Worm (Caenorhabditis elegans) whole organism, young adult: Measurements from ENCODE around the gene clh-1.

ENCODE experiments used
- B0261.1 ChIP-seq: sonication (generic microtip); optimal IDR thresholded peaks from 2 replicates; lab custom pipeline; 2016; ENCODE audit warnings: mild to moderate bottlenecking, missing genetic modification characterization, moderate library complexity, missing compliant biosample characterization
- D2030.7 ChIP-seq: fragments of 200-800 bp; sonication (Bioruptor generic); IDR thresholded peaks from 2 replicates; pipeline ENCODE4 v1.3.6; 2022; ENCODE audit warnings: missing genetic modification reagents, missing genetic modification characterization, missing compliant biosample characterization
- F22D6.2 ChIP-seq: sonication (generic microtip); optimal IDR thresholded peaks from 2 replicates; lab custom pipeline; 2016; ENCODE audit warnings: mild to moderate bottlenecking, missing genetic modification characterization, missing compliant biosample characterization
- F37B4.10 ChIP-seq: fragments of 200-800 bp; sonication (Bioruptor generic); IDR thresholded peaks from 2 replicates; pipeline ENCODE4 v1.3.6; 2022; ENCODE audit warnings: missing genetic modification characterization, missing compliant biosample characterization
- F39B2.1 ChIP-seq: fragments of 200-800 bp; sonication (Bioruptor generic); IDR thresholded peaks from 2 replicates; pipeline ENCODE4 v1.3.6; 2022; ENCODE audit warnings: missing genetic modification reagents, missing genetic modification characterization, missing compliant biosample characterization
- F52B5.7 ChIP-seq: sonication (generic microtip); optimal IDR thresholded peaks from 2 replicates; lab custom pipeline; 2016; ENCODE audit warnings: mild to moderate bottlenecking, missing genetic modification characterization, missing compliant biosample characterization
- F57C9.4 ChIP-seq: sonication (generic microtip); optimal IDR thresholded peaks from 2 replicates; lab custom pipeline; 2017; ENCODE audit warnings: mild to moderate bottlenecking, missing genetic modification characterization, missing compliant biosample characterization
- Y56A3A.18 ChIP-seq: fragments of 200-800 bp; sonication (Bioruptor generic); IDR thresholded peaks from 2 replicates; pipeline ENCODE4 v1.3.6; 2022; ENCODE audit warnings: missing genetic modification reagents, missing genetic modification characterization, missing compliant biosample characterization
- ZK185.1 ChIP-seq: sonication (generic microtip); optimal IDR thresholded peaks from 2 replicates; lab custom pipeline; 2016; ENCODE audit warnings: mild to moderate bottlenecking, missing genetic modification characterization, missing compliant biosample characterization; ENCODE audit not compliant: poor library complexity, severe bottlenecking
- ama-1 ChIP-seq, 3 experiments: fragments of 150-350 bp in 1 of 3; sonication (generic microtip) in 2 of 3; optimal IDR thresholded peaks; 2 replicates each; lab custom pipeline; 2014 to 2018; ENCODE audit warnings: missing biosample characterization in 2 of 3, missing genetic modification characterization in 2 of 3, missing genetic modification reagents in 2 of 3
- aptf-3 ChIP-seq: fragments of 200-800 bp; sonication (Bioruptor generic); IDR thresholded peaks from 2 replicates; pipeline ENCODE4 v1.3.6; 2022; ENCODE audit warnings: missing genetic modification characterization, missing compliant biosample characterization
- atf-7 ChIP-seq: sonication (generic microtip); optimal IDR thresholded peaks from 2 replicates; lab custom pipeline; 2017; ENCODE audit warnings: mild to moderate bottlenecking, missing genetic modification characterization, missing compliant biosample characterization
- athp-1 ChIP-seq: sonication (generic microtip); optimal IDR thresholded peaks from 2 replicates; lab custom pipeline; 2017; ENCODE audit warnings: mild to moderate bottlenecking, missing genetic modification characterization, missing compliant biosample characterization
- attf-5 ChIP-seq: fragments of 200-800 bp; sonication (Bioruptor generic); optimal IDR thresholded peaks from 2 replicates; lab custom pipeline; 2018; ENCODE audit warnings: mild to moderate bottlenecking, missing genetic modification characterization, missing compliant biosample characterization
- cebp-1 ChIP-seq, 2 experiments: fragments of 200-800 bp in 1 of 2; sonication (Bioruptor generic) in 1 of 2; sonication (generic microtip) in 1 of 2; IDR thresholded peaks in 1 of 2; optimal IDR thresholded peaks in 1 of 2; 2 replicates each; pipeline versions ENCODE4 v1.3.6 to Lab custom; 2017 to 2022; ENCODE audit warnings: missing compliant biosample characterization in 2 of 2, missing genetic modification characterization in 2 of 2, mild to moderate bottlenecking in 1 of 2, missing genetic modification reagents in 1 of 2, moderate library complexity in 1 of 2
- die-1 ChIP-seq: sonication (generic microtip); optimal IDR thresholded peaks from 2 replicates; lab custom pipeline; 2016; ENCODE audit warnings: missing genotype, mild to moderate bottlenecking, missing genetic modification characterization, missing compliant biosample characterization
- ekl-4 ChIP-seq: fragments of 200-800 bp; sonication (Bioruptor generic); IDR thresholded peaks from 2 replicates; pipeline ENCODE4 v1.3.6; 2022; ENCODE audit warnings: missing genetic modification reagents, missing genetic modification characterization, missing compliant biosample characterization
- ets-4 ChIP-seq: fragments of 200-800 bp; sonication (Bioruptor generic); optimal IDR thresholded peaks from 2 replicates; lab custom pipeline; 2018; ENCODE audit warnings: mild to moderate bottlenecking, missing genetic modification characterization, missing compliant biosample characterization
- fkh-3 ChIP-seq: sonication (generic microtip); optimal IDR thresholded peaks from 2 replicates; lab custom pipeline; 2016; ENCODE audit warnings: mild to moderate bottlenecking, missing genetic modification characterization, missing compliant biosample characterization
- him-1 ChIP-seq: sonication (generic microtip); optimal IDR thresholded peaks from 2 replicates; lab custom pipeline; 2016; ENCODE audit warnings: missing genotype, missing genetic modification reagents, missing genetic modification characterization, missing compliant biosample characterization
- hsf-1 ChIP-seq: fragments of 200-800 bp; sonication (Bioruptor generic); IDR thresholded peaks from 2 replicates; pipeline ENCODE4 v1.3.6; 2022; ENCODE audit warnings: missing genetic modification reagents, missing genetic modification characterization, missing compliant biosample characterization
- lin-26 ChIP-seq: fragments of 200-800 bp; sonication (Bioruptor generic); IDR thresholded peaks from 2 replicates; pipeline ENCODE4 v1.3.6; 2022; ENCODE audit warnings: missing genetic modification reagents, missing genetic modification characterization, missing compliant biosample characterization
- lin-40 ChIP-seq: sonication (generic microtip); optimal IDR thresholded peaks from 2 replicates; lab custom pipeline; 2016; ENCODE audit warnings: missing genetic modification characterization, mild to moderate bottlenecking, missing compliant biosample characterization, missing genotype, missing genetic modification reagents
- lsy-27 ChIP-seq: sonication (generic microtip); optimal IDR thresholded peaks from 2 replicates; lab custom pipeline; 2017; ENCODE audit warnings: missing genetic modification characterization, mild to moderate bottlenecking, missing compliant biosample characterization, antibody characterized with exemption, missing genotype, borderline replicate concordance; ENCODE audit not compliant: insufficient read depth
- madf-10 ChIP-seq: sonication (generic microtip); optimal IDR thresholded peaks from 2 replicates; lab custom pipeline; 2016; ENCODE audit warnings: mild to moderate bottlenecking, missing genetic modification characterization, missing compliant biosample characterization
- madf-8 ChIP-seq: fragments of 200-800 bp; sonication (Bioruptor generic); conservative IDR thresholded peaks from 2 replicates; pipeline ENCODE4 v1.3.6; 2022; ENCODE audit warnings: missing genetic modification reagents, missing genetic modification characterization, missing compliant biosample characterization
- mcd-1 ChIP-seq: fragments of 200-800 bp; sonication (Bioruptor generic); IDR thresholded peaks from 2 replicates; pipeline ENCODE4 v1.3.6; 2022; ENCODE audit warnings: missing genetic modification reagents, missing genetic modification characterization, missing compliant biosample characterization
- mes-4 ChIP-seq: sonication (generic microtip); optimal IDR thresholded peaks from 2 replicates; lab custom pipeline; 2016; ENCODE audit warnings: missing genotype, missing genetic modification characterization, missing compliant biosample characterization
- nfyb-1 ChIP-seq: fragments of 200-800 bp; sonication (Bioruptor generic); IDR thresholded peaks from 2 replicates; pipeline ENCODE4 v1.3.6; 2022; ENCODE audit warnings: missing genetic modification reagents, missing genetic modification characterization, missing compliant biosample characterization
- nhr-179 ChIP-seq: sonication (generic microtip); optimal IDR thresholded peaks from 2 replicates; lab custom pipeline; 2016; ENCODE audit warnings: mild to moderate bottlenecking, missing genetic modification characterization, missing compliant biosample characterization
- nhr-27 ChIP-seq: fragments of 200-800 bp; sonication (Bioruptor generic); optimal IDR thresholded peaks from 2 replicates; lab custom pipeline; 2018; ENCODE audit warnings: mild to moderate bottlenecking, missing genetic modification characterization, moderate library complexity, missing compliant biosample characterization
- nhr-80 ChIP-seq: sonication (generic microtip); optimal IDR thresholded peaks from 2 replicates; lab custom pipeline; 2016; ENCODE audit warnings: missing genetic modification characterization, missing compliant biosample characterization
- pbrm-1 ChIP-seq: fragments of 200-800 bp; sonication (Bioruptor generic); IDR thresholded peaks from 2 replicates; pipeline ENCODE4 v1.3.6; 2022; ENCODE audit warnings: missing genetic modification reagents, missing genetic modification characterization, missing compliant biosample characterization
- pha-4 ChIP-seq: fragments of 150-350 bp; sonication (generic microtip); optimal IDR thresholded peaks from 2 replicates; lab custom pipeline; 2014; ENCODE audit warnings: missing biosample characterization, missing genetic modification reagents, missing genetic modification characterization
- rec-8 ChIP-seq, 2 experiments: sonication (generic microtip); optimal IDR thresholded peaks; 2 replicates each; lab custom pipeline; 2016; ENCODE audit warnings: mild to moderate bottlenecking in 2 of 2, missing genetic modification characterization in 2 of 2, missing genetic modification reagents in 2 of 2, missing genotype in 2 of 2, missing biosample characterization in 1 of 2, missing compliant biosample characterization in 1 of 2, moderate library complexity in 1 of 2
- sea-2 ChIP-seq: fragments of 200-800 bp; sonication (Bioruptor generic); IDR thresholded peaks from 2 replicates; pipeline ENCODE4 v1.3.6; 2022; ENCODE audit warnings: missing genetic modification characterization, missing compliant biosample characterization
- snpc-1.1 ChIP-seq: sonication (generic microtip); optimal IDR thresholded peaks from 2 replicates; lab custom pipeline; 2017; ENCODE audit warnings: missing genetic modification characterization, mild to moderate bottlenecking, missing compliant biosample characterization, antibody characterized with exemption, moderate library complexity, missing genotype, missing genetic modification reagents; ENCODE audit not compliant: insufficient read depth
- snpc-4 ChIP-seq, 5 experiments: fragments of 150-350 bp in 1 of 5; sonication (generic microtip) in 4 of 5; optimal IDR thresholded peaks; 2 replicates each; lab custom pipeline; 2014 to 2018; ENCODE audit warnings: missing genetic modification characterization in 5 of 5, missing biosample characterization in 3 of 5, antibody characterized with exemption in 2 of 5, mild to moderate bottlenecking in 2 of 5, missing compliant biosample characterization in 2 of 5, missing genotype in 2 of 5, moderate library complexity in 2 of 5, missing genetic modification reagents in 1 of 5
- somi-1 ChIP-seq: fragments of 200-800 bp; sonication (Bioruptor generic); optimal IDR thresholded peaks from 2 replicates; lab custom pipeline; 2018; ENCODE audit warnings: mild to moderate bottlenecking, missing genetic modification characterization, missing compliant biosample characterization
- tlf-1 ChIP-seq: fragments of 200-800 bp; sonication (Bioruptor generic); optimal IDR thresholded peaks from 2 replicates; lab custom pipeline; 2018; ENCODE audit warnings: mild to moderate bottlenecking, missing genetic modification characterization, missing compliant biosample characterization
- unc-130 ChIP-seq: sonication (generic microtip); optimal IDR thresholded peaks from 2 replicates; lab custom pipeline; 2016; ENCODE audit warnings: missing genetic modification reagents, missing genetic modification characterization, missing compliant biosample characterization
- zfh-2 ChIP-seq: fragments of 200-800 bp; sonication (Bioruptor generic); conservative IDR thresholded peaks from 2 replicates; pipeline ENCODE4 v1.3.6; 2022; ENCODE audit warnings: missing genetic modification reagents, missing genetic modification characterization, missing compliant biosample characterization
- zim-3 ChIP-seq: sonication (generic microtip); optimal IDR thresholded peaks from 2 replicates; lab custom pipeline; 2017; ENCODE audit warnings: mild to moderate bottlenecking, missing genetic modification characterization, moderate library complexity, missing compliant biosample characterization
- ztf-26 ChIP-seq: sonication (generic microtip); optimal IDR thresholded peaks from 2 replicates; lab custom pipeline; 2017; ENCODE audit warnings: missing genetic modification characterization, missing compliant biosample characterization
- ztf-28 ChIP-seq: fragments of 200-800 bp; sonication (Bioruptor generic); IDR thresholded peaks from 2 replicates; pipeline ENCODE4 v1.3.6; 2022; ENCODE audit warnings: missing genetic modification reagents, missing genetic modification characterization, missing compliant biosample characterization

Gene clh-1

ce11 chrII:11841653-11842052 lies 14.6 kb downstream of the clh-1 start:
- TF ChIP-seq lin-26 (GFP tag; lab: Robert Waterston, UW) (0 out of 2 replicates have a peak, but pooled peaks have one; percentile 38), nfyb-1 (no peak), F39B2.1 (GFP tag; lab: Robert Waterston, UW) (no peak), aptf-3 (GFP tag; lab: Robert Waterston, UW) (no peak), ekl-4 (GFP tag; lab: Robert Waterston, UW) (no peak), nhr-80 (tag; lab: Kevin White, UChicago) (no peak), sea-2 (GFP tag; lab: Robert Waterston, UW) (no peak), tlf-1 (GFP tag; lab: Kevin White, UChicago) (no peak), atf-7 (peak; percentile 50), F52B5.7 (tag; lab: Kevin White, UChicago) (no peak), ama-1 (optimal IDR thresholded peaks at IDR 0.05; lab: Kevin White, UChicago) (no peak), ama-1 (GFP tag; optimal IDR thresholded peaks at IDR 0.05; lab: Kevin White, UChicago) (no peak), snpc-4 (GFP tag; optimal IDR thresholded peaks at IDR 0.05; lab: Kevin White, UChicago) (no peak), snpc-4 (tag; optimal IDR thresholded peaks at IDR 0.05; lab: Kevin White, UChicago) (peak; percentile 23 to 87 (median 78)), D2030.7 (no peak), F22D6.2 (no peak), B0261.1 (no peak), hsf-1 (GFP tag; lab: Robert Waterston, UW) (no peak), attf-5 (GFP tag; lab: Kevin White, UChicago) (no peak), mes-4 (no peak), pbrm-1 (GFP tag; lab: Robert Waterston, UW) (no peak), Y56A3A.18 (GFP tag; lab: Robert Waterston, UW) (no peak), ZK185.1 (tag; lab: Kevin White, UChicago) (no peak), madf-10 (tag; lab: Kevin White, UChicago) (no peak), F37B4.10 (GFP tag; lab: Robert Waterston, UW) (no peak), zim-3 (tag; lab: Kevin White, UChicago) (no peak), somi-1 (GFP tag; lab: Kevin White, UChicago) (peak; percentile 18), nhr-179 (tag; lab: Kevin White, UChicago) (no peak), madf-8 (GFP tag; lab: Robert Waterston, UW) (no peak), zfh-2 (GFP tag; lab: Robert Waterston, UW) (no peak), lin-40 (no peak), fkh-3 (tag; lab: Kevin White, UChicago) (no peak), athp-1 (tag; lab: Kevin White, UChicago) (no peak), him-1 (tag; lab: Kevin White, UChicago) (no peak), ztf-26 (tag; lab: Kevin White, UChicago) (peak; percentile 61), F57C9.4 (no peak), rec-8 (tag; optimal IDR thresholded peaks at IDR 0.05; lab: Kevin White, UChicago) (no peak), die-1 (tag; lab: Kevin White, UChicago) (no peak), pha-4 (tag; lab: Kevin White, UChicago) (no peak), cebp-1 (GFP tag; IDR thresholded peaks at IDR 0.05; lab: Robert Waterston, UW) (no peak), cebp-1 (tag; optimal IDR thresholded peaks at IDR 0.05; lab: Kevin White, UChicago) (no peak), nhr-27 (tag; lab: Kevin White, UChicago) (no peak), mcd-1 (GFP tag; lab: Robert Waterston, UW) (no peak), ztf-28 (no peak), unc-130 (GFP tag; lab: Kevin White, UChicago) (no peak), lsy-27 (tag; lab: Kevin White, UChicago) (no peak), ets-4 (GFP tag; lab: Kevin White, UChicago) (no peak), snpc-1.1 (no peak)
